Fruit fly (Drosophila melanogaster): Measurements from ENCODE around the gene RpL6.

DNA sequence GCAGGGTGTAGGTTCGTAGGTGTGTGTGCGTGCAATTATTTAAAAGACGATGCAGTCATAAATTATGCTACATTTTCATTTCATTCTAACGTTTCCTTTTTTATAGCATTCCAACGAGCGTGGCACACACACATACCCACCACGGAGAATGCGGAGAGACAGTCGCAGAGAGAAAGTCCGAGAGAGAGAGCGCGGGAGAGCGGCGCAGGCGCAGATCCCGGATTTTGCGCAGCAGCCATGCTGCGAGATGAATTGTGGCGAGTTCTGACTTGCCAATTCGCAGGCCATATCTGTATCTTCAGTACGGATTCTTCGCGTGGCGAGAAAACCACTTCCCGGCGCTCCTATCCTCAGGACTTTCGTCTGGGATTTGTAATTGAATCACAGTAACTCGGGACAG lies 25.8 kb upstream of the RpL6 start, which contains the start of gene kek6:
- TF ChIP-seq pan (optimal IDR thresholded peaks at IDR 0.05) (no peak), dl (GFP tag; optimal IDR thresholded peaks at IDR 0.05; ENCODE audit: insufficient read depth in 1 of 2, partially characterized antibody in 2 of 2) (no peak), OdsH (GFP tag; optimal IDR thresholded peaks at IDR 0.05) (no peak), rgr (GFP tag; optimal IDR thresholded peaks at IDR 0.05) (no peak), h (GFP tag; optimal IDR thresholded peaks at IDR 0.05) (no peak), Jra (GFP tag; optimal IDR thresholded peaks at IDR 0.05) (no peak), woc (GFP tag; optimal IDR thresholded peaks at IDR 0.05) (no peak)
